Worm (Caenorhabditis elegans): ENCODE data around the gene srbc-17.

- TF ChIP-seq vab-15 (tag; optimal IDR thresholded peaks at IDR 0.05) (no peak), nhr-28 (tag; optimal IDR thresholded peaks at IDR 0.05) (no peak), pqm-1 (tag; optimal IDR thresholded peaks at IDR 0.05) (no peak), grh-1 (GFP tag; IDR thresholded peaks at IDR 0.05) (no peak), elt-2 (tag; optimal IDR thresholded peaks at IDR 0.05) (no peak), ama-1 (optimal IDR thresholded peaks at IDR 0.05) (no peak), ces-1 (GFP tag; optimal IDR thresholded peaks at IDR 0.05) (no peak), fkh-4 (tag; optimal IDR thresholded peaks at IDR 0.05; ENCODE audit: borderline replicate concordance) (no peak), alr-1 (tag; optimal IDR thresholded peaks at IDR 0.05; ENCODE audit: borderline replicate concordance) (no peak), skn-1 (tag; optimal IDR thresholded peaks at IDR 0.05) (no peak), aha-1 (tag; optimal IDR thresholded peaks at IDR 0.05) (no peak)
Observed at ce11 chrV:2185486-2185885, 8.0 kb downstream of the srbc-17 start.

All from whole organism, L1 larva.